Worm (Caenorhabditis elegans): Measurements from ENCODE around the gene F25H8.2.

Gene F25H8.2

DNA sequence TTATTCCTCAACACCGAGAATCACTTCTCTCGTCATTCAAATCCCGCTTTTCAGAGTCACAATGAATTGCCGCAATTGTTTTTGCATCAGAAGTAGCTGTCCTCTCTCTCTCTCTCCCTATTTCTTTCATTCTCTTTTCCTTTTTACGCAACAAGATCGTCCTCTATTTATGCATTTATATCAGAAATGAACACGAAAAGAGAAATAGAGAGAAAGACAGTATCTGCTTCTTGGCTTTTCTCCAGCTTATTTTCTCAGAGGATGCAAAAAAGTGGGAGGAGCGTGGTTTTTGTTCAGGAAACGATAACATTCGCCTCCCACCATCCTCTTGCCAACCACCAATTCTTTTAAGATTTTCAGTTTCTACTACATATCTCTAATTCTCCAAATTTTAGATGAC, 50.9 kb downstream of the F25H8.2 start, which contains the start of gene mam-2:
TSS of gene mam-2 (plus strand) at position 301 of the 400 bp plus-strand sequence.
- no peak for TF ChIP-seq ceh-82 (tag; optimal IDR thresholded peaks at IDR 0.05)
- TF ChIP-seq snpc-4 (tag; optimal IDR thresholded peaks at IDR 0.05) = no peak
- no peak for TF ChIP-seq lin-15B (tag; optimal IDR thresholded peaks at IDR 0.05)
- no peak for TF ChIP-seq zfp-3 (GFP tag; conservative IDR thresholded peaks at IDR 0.05)
- no peak for TF ChIP-seq ztf-7 (tag; optimal IDR thresholded peaks at IDR 0.05)
- no peak for TF ChIP-seq zag-1 (tag; optimal IDR thresholded peaks at IDR 0.05)
- no peak for TF ChIP-seq zip-2 (tag; optimal IDR thresholded peaks at IDR 0.05)
- no peak for TF ChIP-seq zfp-2 (tag; optimal IDR thresholded peaks at IDR 0.05)

Data from whole organism, L4 larva.